Worm (Caenorhabditis elegans) whole organism, L2 larva: ENCODE results near the gene lars-1.

Experiments used
- C34F6.9 ChIP-seq: fragments of 150-350 bp; optimal IDR thresholded peaks from 2 replicates; lab custom pipeline; 2014; ENCODE audit warnings: missing biosample characterization, missing genetic modification characterization
- F13H6.1 ChIP-seq: sonication (generic microtip); optimal IDR thresholded peaks from 2 replicates; lab custom pipeline; 2016; ENCODE audit warnings: missing genetic modification characterization, missing compliant biosample characterization
- R02D3.7 ChIP-seq: fragments of 150-350 bp; optimal IDR thresholded peaks from 2 replicates; lab custom pipeline; 2014; ENCODE audit warnings: missing biosample characterization, missing genetic modification characterization
- Y55F3AM.14 ChIP-seq: fragments of 200-800 bp; sonication (Bioruptor generic); optimal IDR thresholded peaks from 2 replicates; lab custom pipeline; 2018; ENCODE audit warnings: mild to moderate bottlenecking, missing genetic modification characterization, missing compliant biosample characterization
- ZK546.5 ChIP-seq: sonication (generic microtip); optimal IDR thresholded peaks from 2 replicates; lab custom pipeline; 2017; ENCODE audit warnings: missing biosample characterization, missing genetic modification characterization
- alr-1 ChIP-seq: fragments of 150-350 bp; optimal IDR thresholded peaks from 2 replicates; lab custom pipeline; 2014; ENCODE audit warnings: missing biosample characterization, missing genetic modification characterization
- aly-2 ChIP-seq: fragments of 150-350 bp; optimal IDR thresholded peaks from 2 replicates; lab custom pipeline; 2014; ENCODE audit warnings: missing biosample characterization, missing genetic modification characterization
- ama-1 ChIP-seq: fragments of 150-350 bp; optimal IDR thresholded peaks from 2 replicates; lab custom pipeline; 2018; ENCODE audit warnings: inconsistent platforms
- blmp-1 ChIP-seq: sonication (generic microtip); optimal IDR thresholded peaks from 2 replicates; lab custom pipeline; 2017; ENCODE audit warnings: missing genetic modification characterization, mild to moderate bottlenecking, missing compliant biosample characterization, antibody characterized with exemption, moderate library complexity; ENCODE audit not compliant: insufficient read depth
- ceh-16 ChIP-seq: fragments of 150-350 bp; optimal IDR thresholded peaks from 2 replicates; lab custom pipeline; 2014; ENCODE audit warnings: missing biosample characterization, missing genetic modification characterization
- ceh-82 ChIP-seq: fragments of 150-350 bp; optimal IDR thresholded peaks from 2 replicates; lab custom pipeline; 2014; ENCODE audit warnings: missing biosample characterization, missing genetic modification characterization
- crh-2 ChIP-seq: sonication (generic microtip); optimal IDR thresholded peaks from 2 replicates; lab custom pipeline; 2017; ENCODE audit warnings: missing biosample characterization, missing genetic modification characterization
- dmd-4 ChIP-seq: sonication (generic microtip); optimal IDR thresholded peaks from 2 replicates; lab custom pipeline; 2017; ENCODE audit warnings: missing biosample characterization, missing genetic modification characterization
- egl-27 ChIP-seq: sonication (generic microtip); optimal IDR thresholded peaks from 3 replicates; lab custom pipeline; 2017; ENCODE audit warnings: missing biosample characterization, missing genetic modification reagents, missing genetic modification characterization
- elt-1 ChIP-seq: fragments of 150-350 bp; optimal IDR thresholded peaks from 2 replicates; lab custom pipeline; 2014; ENCODE audit warnings: missing biosample characterization, missing genetic modification characterization
- elt-3 ChIP-seq: sonication (generic microtip); optimal IDR thresholded peaks from 2 replicates; lab custom pipeline; 2017; ENCODE audit warnings: missing biosample characterization, missing genetic modification characterization
- fos-1 ChIP-seq: fragments of 150-350 bp; optimal IDR thresholded peaks from 2 replicates; lab custom pipeline; 2014; ENCODE audit warnings: missing biosample characterization, missing genetic modification characterization
- gmeb-1 ChIP-seq: fragments of 150-350 bp; optimal IDR thresholded peaks from 2 replicates; lab custom pipeline; 2014; ENCODE audit warnings: missing biosample characterization, missing genetic modification characterization
- lin-11 ChIP-seq: fragments of 150-350 bp; sonication (generic microtip); optimal IDR thresholded peaks from 2 replicates; lab custom pipeline; 2014; ENCODE audit warnings: missing biosample characterization, missing genetic modification characterization, inconsistent platforms, mixed read lengths
- lin-13 ChIP-seq: fragments of 150-350 bp; optimal IDR thresholded peaks from 2 replicates; lab custom pipeline; 2014; ENCODE audit warnings: missing biosample characterization, missing genetic modification reagents, missing genetic modification characterization
- lin-39 ChIP-seq: fragments of 150-350 bp; optimal IDR thresholded peaks from 2 replicates; lab custom pipeline; 2014; ENCODE audit warnings: missing biosample characterization, missing genetic modification reagents, missing genetic modification characterization
- lsy-2 ChIP-seq, 2 experiments: fragments of 150-350 bp in 1 of 2; sonication (generic microtip) in 1 of 2; optimal IDR thresholded peaks; 2 replicates each; lab custom pipeline; 2014 to 2017; ENCODE audit warnings: missing biosample characterization in 2 of 2, missing genetic modification characterization in 2 of 2
- mab-5 ChIP-seq: fragments of 150-350 bp; optimal IDR thresholded peaks from 2 replicates; lab custom pipeline; 2014; ENCODE audit warnings: missing biosample characterization, missing genetic modification characterization
- mbf-1 ChIP-seq: sonication (generic microtip); optimal IDR thresholded peaks from 2 replicates; lab custom pipeline; 2017; ENCODE audit warnings: missing biosample characterization, missing genetic modification characterization
- mdl-1 ChIP-seq, 2 experiments: fragments of 150-350 bp in 1 of 2; sonication (generic microtip) in 1 of 2; optimal IDR thresholded peaks; 2 replicates each; lab custom pipeline; 2017; ENCODE audit warnings: missing biosample characterization in 2 of 2, missing genetic modification characterization in 2 of 2
- nhr-10 ChIP-seq: sonication (generic microtip); optimal IDR thresholded peaks from 2 replicates; lab custom pipeline; 2017; ENCODE audit warnings: missing biosample characterization, missing genetic modification characterization
- nhr-11 ChIP-seq: fragments of 150-350 bp; optimal IDR thresholded peaks from 2 replicates; lab custom pipeline; 2014; ENCODE audit warnings: missing biosample characterization, missing genetic modification characterization
- nhr-12 ChIP-seq: fragments of 150-350 bp; optimal IDR thresholded peaks from 2 replicates; lab custom pipeline; 2014; ENCODE audit warnings: missing biosample characterization, missing genetic modification characterization
- nhr-129 ChIP-seq: fragments of 150-350 bp; optimal IDR thresholded peaks from 2 replicates; lab custom pipeline; 2014; ENCODE audit warnings: missing biosample characterization, missing genetic modification characterization
- nhr-21 ChIP-seq: fragments of 150-350 bp; optimal IDR thresholded peaks from 2 replicates; lab custom pipeline; 2014; ENCODE audit warnings: missing biosample characterization, missing genetic modification characterization
- nhr-23 ChIP-seq: fragments of 150-350 bp; optimal IDR thresholded peaks from 2 replicates; lab custom pipeline; 2014; ENCODE audit warnings: missing biosample characterization, missing genetic modification reagents, missing genetic modification characterization
- nhr-237 ChIP-seq: fragments of 150-350 bp; optimal IDR thresholded peaks from 2 replicates; lab custom pipeline; 2014; ENCODE audit warnings: missing biosample characterization, missing genetic modification characterization
- nhr-25 ChIP-seq: fragments of 150-350 bp; sonication (generic microtip); optimal IDR thresholded peaks from 3 replicates; lab custom pipeline; 2014; ENCODE audit warnings: missing biosample characterization, missing genetic modification characterization
- nhr-6 ChIP-seq: fragments of 150-350 bp; optimal IDR thresholded peaks from 2 replicates; lab custom pipeline; 2014; ENCODE audit warnings: missing biosample characterization, missing genetic modification characterization
- nhr-77 ChIP-seq: fragments of 150-350 bp; optimal IDR thresholded peaks from 2 replicates; lab custom pipeline; 2014; ENCODE audit warnings: missing biosample characterization, missing genetic modification characterization
- peb-1 ChIP-seq: fragments of 150-350 bp; optimal IDR thresholded peaks from 2 replicates; lab custom pipeline; 2014; ENCODE audit warnings: missing biosample characterization, missing genetic modification characterization
- sem-4 ChIP-seq: fragments of 150-350 bp; optimal IDR thresholded peaks from 2 replicates; lab custom pipeline; 2014; ENCODE audit warnings: missing biosample characterization, missing genetic modification reagents, missing genetic modification characterization
- skn-1 ChIP-seq: sonication (generic microtip); optimal IDR thresholded peaks from 2 replicates; lab custom pipeline; 2017; ENCODE audit warnings: missing biosample characterization, missing genetic modification characterization
- sma-3 ChIP-seq: sonication (generic microtip); optimal IDR thresholded peaks from 2 replicates; lab custom pipeline; 2016; ENCODE audit warnings: missing genetic modification reagents, missing genetic modification characterization, missing compliant biosample characterization
- sma-9 ChIP-seq, 2 experiments: fragments of 150-350 bp in 1 of 2; sonication (generic microtip) in 1 of 2; optimal IDR thresholded peaks; 2 replicates each; lab custom pipeline; 2014 to 2016; ENCODE audit warnings: missing genetic modification characterization in 2 of 2, mild to moderate bottlenecking in 1 of 2, missing biosample characterization in 1 of 2, missing compliant biosample characterization in 1 of 2, missing genetic modification reagents in 1 of 2, moderate library complexity in 1 of 2
- snpc-4 ChIP-seq: fragments of 150-350 bp; optimal IDR thresholded peaks from 2 replicates; lab custom pipeline; 2014; ENCODE audit warnings: missing biosample characterization, missing genetic modification characterization
- unc-39 ChIP-seq: fragments of 150-350 bp; optimal IDR thresholded peaks from 2 replicates; lab custom pipeline; 2014; ENCODE audit warnings: missing biosample characterization, missing genetic modification characterization
- unc-55 ChIP-seq: fragments of 150-350 bp; sonication (generic microtip); optimal IDR thresholded peaks from 3 replicates; lab custom pipeline; 2014; ENCODE audit warnings: missing biosample characterization, missing genetic modification reagents, missing genetic modification characterization
- unc-62 ChIP-seq: fragments of 150-350 bp; optimal IDR thresholded peaks from 2 replicates; lab custom pipeline; 2014; ENCODE audit warnings: missing biosample characterization, missing genetic modification reagents, missing genetic modification characterization
- zag-1 ChIP-seq: fragments of 150-350 bp; optimal IDR thresholded peaks from 2 replicates; lab custom pipeline; 2014; ENCODE audit warnings: missing biosample characterization, missing genetic modification characterization
- ztf-1 ChIP-seq: fragments of 200-800 bp; sonication (Bioruptor generic); conservative IDR thresholded peaks from 2 replicates; pipeline ENCODE4 v1.3.6; 2022; ENCODE audit warnings: missing genetic modification characterization, missing compliant biosample characterization
- ztf-11 ChIP-seq: sonication (generic microtip); optimal IDR thresholded peaks from 2 replicates; lab custom pipeline; 2017; ENCODE audit warnings: missing biosample characterization, missing genetic modification characterization
- ztf-4 ChIP-seq: fragments of 150-350 bp; optimal IDR thresholded peaks from 2 replicates; lab custom pipeline; 2014; ENCODE audit warnings: missing biosample characterization, missing genetic modification characterization

lars-1 gene

DNA sequence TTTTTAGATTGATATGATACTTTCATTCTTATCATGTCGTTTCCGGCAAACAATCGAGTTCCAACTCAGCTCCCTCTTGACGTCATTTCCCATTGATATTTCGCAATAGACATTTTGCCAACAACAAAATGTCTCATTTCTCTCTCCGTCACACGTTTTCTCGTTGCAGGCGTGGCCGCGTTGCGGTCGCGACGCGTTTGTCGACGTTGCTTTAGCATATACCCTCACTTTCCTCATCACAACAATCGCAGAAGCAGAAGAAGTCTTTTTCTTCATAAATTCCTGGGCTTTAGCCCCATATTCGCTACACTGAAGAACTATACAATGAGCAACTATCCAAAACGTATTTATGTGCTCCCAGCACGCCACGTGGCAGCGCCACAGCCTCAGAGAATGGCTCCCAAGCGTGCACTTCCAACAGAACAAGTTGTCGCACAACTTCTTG is 7.1 kb upstream of the lars-1 start, which contains the start of gene xbp-1 (continued):
- TF ChIP-seq gmeb-1 (tag; lab: Kevin White, UChicago) (peak; percentile 67), Y55F3AM.14 (GFP tag; lab: Kevin White, UChicago) (peak; percentile 81), elt-3 (no peak), unc-55 (GFP tag; lab: Kevin White, UChicago) (peak; percentile 96)
- TF ChIP-seq, all 48 proteins: peak for 28

DNA sequence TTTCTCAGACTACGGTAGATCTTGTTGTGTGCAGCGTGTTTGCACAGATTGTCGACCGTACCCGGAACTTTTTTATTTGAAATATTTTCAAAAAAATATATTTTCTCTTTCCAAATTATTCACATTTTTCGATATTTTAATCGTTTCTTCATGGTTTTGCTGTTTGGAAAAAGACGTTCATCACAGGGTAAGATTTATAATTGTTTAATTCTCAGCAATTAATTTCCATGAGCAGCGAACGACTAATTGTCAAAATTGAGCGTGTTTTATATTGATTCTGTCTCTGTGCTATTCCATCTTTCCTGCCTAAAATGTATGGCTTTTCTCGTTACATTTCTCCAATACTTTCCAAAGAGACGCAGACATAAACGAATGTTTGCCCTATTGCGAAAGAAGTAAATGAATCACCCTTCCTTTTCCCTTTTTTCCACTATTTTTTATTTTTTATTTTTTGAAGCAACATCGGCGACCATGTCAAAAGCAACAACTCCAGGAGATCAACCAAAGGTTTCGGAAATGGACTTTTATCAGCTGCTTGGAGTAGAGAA is 4.6 kb upstream of the lars-1 start, which contains the start of gene dnj-16:
Gene dnj-16 (plus strand): TSS at position 51 of the 548 bp plus-strand sequence.
- no peak for TF ChIP-seq dmd-4 (tag; lab: Kevin White, UChicago)
- TF ChIP-seq unc-39 (tag; lab: Kevin White, UChicago) = no peak
- TF ChIP-seq mdl-1 (tag; optimal IDR thresholded peaks at IDR 0.05; lab: Kevin White, UChicago) = peak in 1 of 2 experiments; percentile 2
- peak; percentile 97 for TF ChIP-seq fos-1 (tag; lab: Kevin White, UChicago)
- no peak for TF ChIP-seq nhr-21 (tag; lab: Kevin White, UChicago)
- no peak for TF ChIP-seq nhr-6 (tag; lab: Kevin White, UChicago)
- no peak for TF ChIP-seq nhr-77 (tag; lab: Kevin White, UChicago)
- TF ChIP-seq unc-62 (GFP tag; lab: Kevin White, UChicago) = no peak
- TF ChIP-seq ZK546.5 = no peak
- no peak for TF ChIP-seq R02D3.7
- no peak for TF ChIP-seq zag-1
- no peak for TF ChIP-seq mbf-1 (tag; lab: Kevin White, UChicago)
- TF ChIP-seq nhr-10 (tag; lab: Kevin White, UChicago) = no peak
- TF ChIP-seq skn-1 (tag; lab: Kevin White, UChicago) = no peak
- no peak for TF ChIP-seq lin-11 (tag; lab: Kevin White, UChicago)
- peak; percentile 66 for TF ChIP-seq nhr-129 (tag; lab: Kevin White, UChicago)
- TF ChIP-seq ceh-16 (tag; lab: Kevin White, UChicago) = no peak
- TF ChIP-seq F13H6.1 (tag; lab: Kevin White, UChicago) = no peak
- TF ChIP-seq snpc-4 (tag; lab: Kevin White, UChicago) = no peak
- TF ChIP-seq sma-3 (GFP tag; lab: Kevin White, UChicago) = no peak
- TF ChIP-seq lsy-2 (tag; optimal IDR thresholded peaks at IDR 0.05; lab: Kevin White, UChicago) = peak; percentile 8 to 55
- no peak for TF ChIP-seq nhr-23
- TF ChIP-seq ztf-11 (tag; lab: Kevin White, UChicago) = no peak
- peak; percentile 94 for TF ChIP-seq unc-55 (GFP tag; lab: Kevin White, UChicago)
- TF ChIP-seq blmp-1 = no peak
- TF ChIP-seq nhr-25 = no peak
- no peak for TF ChIP-seq nhr-11 (tag; lab: Kevin White, UChicago)
- no peak for TF ChIP-seq nhr-12 (tag; lab: Kevin White, UChicago)
- TF ChIP-seq elt-1 (tag; lab: Kevin White, UChicago) = no peak
- TF ChIP-seq C34F6.9 (tag; lab: Kevin White, UChicago) = peak; percentile 87
- no peak for TF ChIP-seq alr-1 (tag; lab: Kevin White, UChicago)
- TF ChIP-seq lin-39 (tag; lab: Kevin White, UChicago) = no peak
- TF ChIP-seq nhr-237 (tag; lab: Kevin White, UChicago) = no peak
- TF ChIP-seq ama-1 (lab: Kevin White, UChicago) = no peak
- TF ChIP-seq peb-1 = no peak
- TF ChIP-seq aly-2 (tag; lab: Kevin White, UChicago) = no peak
- TF ChIP-seq mab-5 (tag; lab: Kevin White, UChicago) = peak; percentile 16
- TF ChIP-seq elt-3 = no peak
- TF ChIP-seq gmeb-1 (tag; lab: Kevin White, UChicago) = no peak
- TF ChIP-seq sma-9 (GFP tag; optimal IDR thresholded peaks at IDR 0.05; lab: Kevin White, UChicago) = peak; percentile 12
- TF ChIP-seq sma-9 (tag; optimal IDR thresholded peaks at IDR 0.05; lab: Kevin White, UChicago) = no peak
- TF ChIP-seq Y55F3AM.14 (GFP tag; lab: Kevin White, UChicago) = no peak
- no peak for TF ChIP-seq ceh-82 (tag; lab: Kevin White, UChicago)
- no peak for TF ChIP-seq sem-4
- no peak for TF ChIP-seq egl-27 (tag; lab: Kevin White, UChicago)
- peak; percentile 74 for TF ChIP-seq crh-2 (tag; lab: Kevin White, UChicago)
- peak; percentile 23 for TF ChIP-seq ztf-4 (tag; lab: Kevin White, UChicago)
- peak; percentile 29 for TF ChIP-seq lin-13 (GFP tag; lab: Kevin White, UChicago)
- TF ChIP-seq ztf-1 = no peak
